Fruit fly (Drosophila melanogaster) whole organism, wandering third instar larva: Measurements from ENCODE around the gene smid.

ENCODE experiments used
- CG32264 ChIP-seq: fragments of 200-800 bp; sonication (Bioruptor generic); optimal IDR thresholded peaks from 2 replicates; lab custom pipeline; 2016; ENCODE audit warnings: missing biosample characterization, missing genetic modification characterization
- CG9705 ChIP-seq: fragments of 200-800 bp; sonication (Bioruptor generic); optimal IDR thresholded peaks from 2 replicates; lab custom pipeline; 2018; ENCODE audit warnings: missing biosample characterization, mild to moderate bottlenecking, missing genetic modification characterization
- CrebA ChIP-seq: fragments of 200-800 bp; sonication (Bioruptor generic); optimal IDR thresholded peaks from 2 replicates; lab custom pipeline; 2016; ENCODE audit warnings: missing biosample characterization, mild to moderate bottlenecking, missing genetic modification characterization, borderline replicate concordance
- Dfd ChIP-seq: fragments of >200 bp; optimal IDR thresholded peaks from 2 replicates; lab custom pipeline; 2017; ENCODE audit warnings: missing biosample characterization, missing genetic modification characterization
- Dif ChIP-seq: fragments of 200-275, 200-300 bp; sonication (Bioruptor generic); optimal IDR thresholded peaks from 2 replicates; lab custom pipeline; 2018; ENCODE audit warnings: missing biosample characterization, missing genetic modification characterization; ENCODE audit not compliant: partially characterized antibody
- GATAd ChIP-seq: sonication (Bioruptor generic); optimal IDR thresholded peaks from 2 replicates; lab custom pipeline; 2016; ENCODE audit warnings: missing biosample characterization, missing genetic modification characterization
- HLH106 ChIP-seq: fragments of 200-800 bp; optimal IDR thresholded peaks from 3 replicates; lab custom pipeline; 2019; ENCODE audit warnings: missing biosample characterization, mild to moderate bottlenecking, missing genetic modification characterization, moderate library complexity
- Hnf4 ChIP-seq: fragments of 200-800 bp; sonication (Bioruptor generic); optimal IDR thresholded peaks from 2 replicates; lab custom pipeline; 2016; ENCODE audit warnings: missing biosample characterization, mild to moderate bottlenecking, missing genetic modification characterization
- Hr78 ChIP-seq: fragments of >200 bp; optimal IDR thresholded peaks from 2 replicates; lab custom pipeline; 2017; ENCODE audit warnings: missing biosample characterization, missing genetic modification characterization
- Jra ChIP-seq: sonication (Bioruptor generic); optimal IDR thresholded peaks from 2 replicates; lab custom pipeline; 2016; ENCODE audit warnings: missing biosample characterization, missing genetic modification characterization
- Mio ChIP-seq: sonication (Bioruptor generic); optimal IDR thresholded peaks from 2 replicates; lab custom pipeline; 2016; ENCODE audit warnings: missing biosample characterization, missing genetic modification characterization
- Myc ChIP-seq: fragments of >200 bp; optimal IDR thresholded peaks from 2 replicates; lab custom pipeline; 2017
- N ChIP-seq: fragments of >200 bp; optimal IDR thresholded peaks from 2 replicates; lab custom pipeline; 2018; ENCODE audit warnings: missing biosample characterization, missing external identifiers, missing genetic modification characterization
- OdsH ChIP-seq: fragments of 200-800 bp; sonication (Bioruptor generic); optimal IDR thresholded peaks from 2 replicates; lab custom pipeline; 2016; ENCODE audit warnings: missing biosample characterization, mild to moderate bottlenecking, missing genetic modification characterization
- Rel ChIP-seq, 2 experiments: fragments of 200-800 bp; sonication (Bioruptor generic) in 1 of 2; optimal IDR thresholded peaks; 2 replicates in 1 of 2; 3 replicates in 1 of 2; lab custom pipeline; 2016 to 2019; ENCODE audit warnings: mild to moderate bottlenecking in 2 of 2, missing biosample characterization in 2 of 2, missing genetic modification characterization in 2 of 2, moderate library complexity in 1 of 2
- Sp1 ChIP-seq: fragments of 200-800 bp; sonication (Bioruptor generic); optimal IDR thresholded peaks from 3 replicates; lab custom pipeline; 2019; ENCODE audit warnings: missing biosample characterization, mild to moderate bottlenecking, missing genetic modification characterization, moderate library complexity
- Vsx2 ChIP-seq: fragments of 200-300, 225-300 bp; sonication (Bioruptor generic); optimal IDR thresholded peaks from 2 replicates; lab custom pipeline; 2018; ENCODE audit warnings: missing biosample characterization, missing genetic modification characterization; ENCODE audit not compliant: partially characterized antibody
- br ChIP-seq: fragments of 200-800 bp; sonication (Bioruptor generic); optimal IDR thresholded peaks from 2 replicates; lab custom pipeline; 2016; ENCODE audit warnings: missing biosample characterization, missing genetic modification characterization
- brk ChIP-seq: fragments of 200-800 bp; sonication (Bioruptor generic); optimal IDR thresholded peaks from 2 replicates; lab custom pipeline; 2016; ENCODE audit warnings: missing biosample characterization, mild to moderate bottlenecking, missing genetic modification characterization
- dl ChIP-seq, 2 experiments: fragments of 175-275, 200-275 bp in 1 of 2; fragments of 200-275 bp in 1 of 2; sonication (Bioruptor generic); optimal IDR thresholded peaks; lab custom pipeline; 2018; ENCODE audit warnings: mild to moderate bottlenecking in 2 of 2, missing biosample characterization in 2 of 2, missing genetic modification characterization in 2 of 2, moderate library complexity in 2 of 2; ENCODE audit not compliant: partially characterized antibody in 2 of 2, insufficient read depth in 1 of 2
- dmrt93B ChIP-seq: fragments of 200-800 bp; sonication (Bioruptor generic); optimal IDR thresholded peaks from 2 replicates; lab custom pipeline; 2018; ENCODE audit warnings: missing biosample characterization, mild to moderate bottlenecking, missing genetic modification characterization
- dsf ChIP-seq: sonication (Bioruptor generic); optimal IDR thresholded peaks from 2 replicates; lab custom pipeline; 2016; ENCODE audit warnings: missing biosample characterization, missing genetic modification characterization, borderline replicate concordance
- ey ChIP-seq: fragments of 200-800 bp; sonication (Bioruptor generic); optimal IDR thresholded peaks from 2 replicates; lab custom pipeline; 2016; ENCODE audit warnings: missing biosample characterization, missing genetic modification characterization
- foxo ChIP-seq, 2 experiments: fragments of 200-800 bp; sonication (Bioruptor generic); optimal IDR thresholded peaks; 2 replicates in 1 of 2; 3 replicates in 1 of 2; lab custom pipeline; 2016 to 2017; ENCODE audit warnings: missing biosample characterization in 2 of 2, missing genetic modification characterization in 2 of 2
- fru ChIP-seq: fragments of 200-800 bp; sonication (Bioruptor generic); optimal IDR thresholded peaks from 3 replicates; lab custom pipeline; 2016; ENCODE audit warnings: missing biosample characterization, mild to moderate bottlenecking, missing genetic modification characterization
- h ChIP-seq: fragments of 200-800 bp; sonication (Bioruptor generic); optimal IDR thresholded peaks from 3 replicates; lab custom pipeline; 2016; ENCODE audit warnings: missing biosample characterization, mild to moderate bottlenecking, missing genetic modification characterization
- jim ChIP-seq: fragments of 175-275, 200-325 bp; sonication (Bioruptor generic); optimal IDR thresholded peaks from 2 replicates; lab custom pipeline; 2016; ENCODE audit warnings: missing biosample characterization, mild to moderate bottlenecking, missing genetic modification characterization
- lola ChIP-seq: fragments of >200 bp; optimal IDR thresholded peaks from 2 replicates; lab custom pipeline; 2017; ENCODE audit warnings: missing biosample characterization, missing genetic modification characterization
- psq ChIP-seq: fragments of 200-800 bp; sonication (Bioruptor generic); optimal IDR thresholded peaks from 3 replicates; lab custom pipeline; 2017; ENCODE audit warnings: missing biosample characterization, mild to moderate bottlenecking, missing genetic modification characterization, moderate library complexity
- sage ChIP-seq: fragments of 200-800 bp; sonication (Bioruptor generic); optimal IDR thresholded peaks from 2 replicates; lab custom pipeline; 2016; ENCODE audit warnings: missing biosample characterization, mild to moderate bottlenecking, missing genetic modification characterization
- sv ChIP-seq: fragments of 200-800 bp; sonication (Bioruptor generic); optimal IDR thresholded peaks from 3 replicates; lab custom pipeline; 2016; ENCODE audit warnings: missing biosample characterization, missing genetic modification characterization
- woc ChIP-seq: sonication (Bioruptor generic); optimal IDR thresholded peaks from 2 replicates; lab custom pipeline; 2016; ENCODE audit warnings: missing biosample characterization, mild to moderate bottlenecking, missing genetic modification characterization

The smid gene

DNA sequence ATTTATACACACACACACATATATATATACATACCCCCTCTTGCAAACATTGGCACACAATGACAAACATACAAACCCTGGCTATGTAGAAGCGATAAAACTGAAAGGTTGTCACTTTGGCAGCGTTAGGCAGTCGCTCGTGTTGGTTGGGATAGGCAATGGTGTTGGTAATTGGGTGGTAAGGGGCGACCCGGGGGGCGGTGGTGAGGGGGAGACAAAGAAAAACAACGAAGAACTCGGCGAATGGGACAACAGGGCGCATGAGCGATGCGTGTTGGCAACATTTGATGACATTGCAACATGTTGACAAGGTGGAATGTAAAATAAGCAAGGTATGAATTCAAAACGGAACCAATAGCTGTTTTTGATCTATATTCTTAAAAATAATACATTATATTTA, 41.2 kb downstream of the smid start:
- TF ChIP-seq ey (GFP tag; lab: Kevin White, UChicago) (no peak), Myc (lab: Kevin White, UChicago) (no peak), Hnf4 (GFP tag; lab: Kevin White, UChicago) (no peak), foxo (GFP tag; optimal IDR thresholded peaks at IDR 0.05; lab: Kevin White, UChicago) (no peak), Vsx2 (no peak), HLH106 (no peak), Mio (GFP tag; lab: Kevin White, UChicago) (no peak), Sp1 (GFP tag; lab: Kevin White, UChicago) (no peak), sv (no peak), Dfd (GFP tag; lab: Kevin White, UChicago) (no peak), jim (GFP tag; lab: Kevin White, UChicago) (no peak), Jra (GFP tag; lab: Kevin White, UChicago) (no peak), OdsH (GFP tag; lab: Kevin White, UChicago) (no peak), lola (GFP tag; lab: Kevin White, UChicago) (no peak), N (GFP tag; lab: Kevin White, UChicago) (no peak), CG9705 (GFP tag; lab: Kevin White, UChicago) (no peak), br (no peak), woc (GFP tag; lab: Kevin White, UChicago) (no peak), Dif (GFP tag; lab: Kevin White, UChicago) (no peak)

- TF ChIP-seq CrebA (no peak), lola (GFP tag; lab: Kevin White, UChicago) (no peak), GATAd (GFP tag; lab: Kevin White, UChicago) (no peak), CG32264 (GFP tag; lab: Kevin White, UChicago) (no peak), sage (GFP tag; lab: Kevin White, UChicago) (no peak), Jra (GFP tag; lab: Kevin White, UChicago) (no peak), Myc (lab: Kevin White, UChicago) (no peak), h (GFP tag; lab: Kevin White, UChicago) (no peak), Vsx2 (no peak), Sp1 (GFP tag; lab: Kevin White, UChicago) (no peak), dsf (GFP tag; lab: Kevin White, UChicago) (no peak), fru (GFP tag; lab: Kevin White, UChicago) (no peak)
- TF ChIP-seq, all 38 proteins: peak for 0
Measured at dm6 chr3L:7423517-7423916, 42.1 kb downstream of the smid start, which contains the start of gene CG42458. TSS of gene CG42458 (plus strand) at chr3L:7423827.

DNA sequence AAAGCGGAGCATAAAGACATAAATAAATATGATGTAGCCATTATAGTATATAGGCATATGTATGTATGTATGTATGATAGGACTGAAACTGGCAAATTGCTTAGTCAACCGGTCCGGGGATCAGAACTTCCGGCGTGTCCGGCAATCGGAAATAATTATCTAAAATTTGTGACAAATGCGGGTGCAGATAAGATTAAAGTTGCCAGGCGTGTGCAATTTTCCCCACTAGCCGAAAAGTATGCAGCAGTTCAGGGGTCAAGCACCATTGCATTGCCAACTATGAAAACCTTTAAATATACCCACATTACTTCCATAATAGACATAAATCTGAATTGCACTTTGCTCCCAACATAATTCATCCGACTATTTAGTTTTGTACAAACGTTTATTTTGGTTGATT, 50.9 kb downstream of the smid start:
- no peak for TF ChIP-seq Mio (GFP tag; lab: Kevin White, UChicago)
- TF ChIP-seq psq (GFP tag; lab: Kevin White, UChicago): no peak
- TF ChIP-seq h (GFP tag; lab: Kevin White, UChicago): peak; percentile 4

- TF ChIP-seq Rel (GFP tag; optimal IDR thresholded peaks at IDR 0.05; lab: Kevin White, UChicago) (no peak), Rel (tag; optimal IDR thresholded peaks at IDR 0.05; lab: Kevin White, UChicago) (peak; percentile 94), Hr78 (GFP tag; lab: Kevin White, UChicago) (no peak), dmrt93B (GFP tag; lab: Kevin White, UChicago) (no peak), GATAd (GFP tag; lab: Kevin White, UChicago) (no peak), Jra (GFP tag; lab: Kevin White, UChicago) (no peak), Dfd (GFP tag; lab: Kevin White, UChicago) (no peak), Hnf4 (GFP tag; lab: Kevin White, UChicago) (no peak), CG9705 (GFP tag; lab: Kevin White, UChicago) (no peak), Mio (GFP tag; lab: Kevin White, UChicago) (no peak), woc (GFP tag; lab: Kevin White, UChicago) (no peak), jim (GFP tag; lab: Kevin White, UChicago) (no peak), dl (GFP tag; optimal IDR thresholded peaks at IDR 0.05; lab: Kevin White, UChicago; ENCODE audit: insufficient read depth in 1 of 2, partially characterized antibody in 2 of 2) (peak in 1 of 2 experiments; percentile 40), brk (GFP tag; lab: Kevin White, UChicago) (no peak), CrebA (no peak), dsf (GFP tag; lab: Kevin White, UChicago) (no peak), Dif (GFP tag; lab: Kevin White, UChicago) (no peak)
Measured at dm6 chr3L:7432811-7433324, 51.5 kb downstream of the smid start.
